Worm (Caenorhabditis elegans): ENCODE measurements around the gene F14F7.7.

F14F7.7 gene

ce11 chrIII:13011927-13012326 lies 18.8 kb upstream of the F14F7.7 start:
- no peak for TF ChIP-seq sptf-1 (tag; optimal IDR thresholded peaks at IDR 0.05)
- TF ChIP-seq unc-120 (tag; optimal IDR thresholded peaks at IDR 0.05; ENCODE audit: poor library complexity, severe bottlenecking): no peak
- no peak for TF ChIP-seq blmp-1 (tag; optimal IDR thresholded peaks at IDR 0.05)
- no peak for TF ChIP-seq mep-1 (tag; optimal IDR thresholded peaks at IDR 0.05)
- TF ChIP-seq unc-62 (GFP tag; optimal IDR thresholded peaks at IDR 0.05): no peak
- TF ChIP-seq ceh-83 (GFP tag; optimal IDR thresholded peaks at IDR 0.05): no peak
- no peak for TF ChIP-seq nhr-28 (tag; optimal IDR thresholded peaks at IDR 0.05)
- no peak for TF ChIP-seq flh-1 (GFP tag; optimal IDR thresholded peaks at IDR 0.05)
- no peak for TF ChIP-seq nhr-237 (tag; optimal IDR thresholded peaks at IDR 0.05)
- no peak for TF ChIP-seq zip-8 (tag; optimal IDR thresholded peaks at IDR 0.05)
- no peak for TF ChIP-seq drap-1 (GFP tag; optimal IDR thresholded peaks at IDR 0.05)
- no peak for TF ChIP-seq nhr-2 (tag; optimal IDR thresholded peaks at IDR 0.05)
- no peak for TF ChIP-seq cnd-1 (tag; optimal IDR thresholded peaks at IDR 0.05)
- TF ChIP-seq ces-1 (GFP tag; optimal IDR thresholded peaks at IDR 0.05): no peak
- no peak for TF ChIP-seq ceh-39 (tag; optimal IDR thresholded peaks at IDR 0.05)
- no peak for TF ChIP-seq nhr-12 (tag; optimal IDR thresholded peaks at IDR 0.05)
- no peak for TF ChIP-seq mab-5 (tag; optimal IDR thresholded peaks at IDR 0.05)

- TF ChIP-seq lin-32 (GFP tag; optimal IDR thresholded peaks at IDR 0.05): no peak
- no peak for TF ChIP-seq ztf-11 (tag; optimal IDR thresholded peaks at IDR 0.05)
- TF ChIP-seq M03D4.4 (tag; optimal IDR thresholded peaks at IDR 0.05): no peak
- TF ChIP-seq drap-1 (GFP tag; optimal IDR thresholded peaks at IDR 0.05): no peak
- no peak for TF ChIP-seq hlh-1 (tag; optimal IDR thresholded peaks at IDR 0.05)
- no peak for TF ChIP-seq pha-4 (tag; optimal IDR thresholded peaks at IDR 0.05)
- no peak for TF ChIP-seq nhr-237 (tag; optimal IDR thresholded peaks at IDR 0.05)
- TF ChIP-seq cnd-1 (tag; optimal IDR thresholded peaks at IDR 0.05): no peak
These were observed 16.8 kb upstream of the F14F7.7 start for ce11 chrIII:13013912-13014311.

ce11 chrIII:13015754-13016317 lies 14.9 kb upstream of the F14F7.7 start:
- TF ChIP-seq ceh-83 (GFP tag; optimal IDR thresholded peaks at IDR 0.05) (no peak), mls-2 (tag; optimal IDR thresholded peaks at IDR 0.05) (no peak), hlh-1 (tag; optimal IDR thresholded peaks at IDR 0.05) (no peak), nhr-12 (tag; optimal IDR thresholded peaks at IDR 0.05) (no peak)

- TF ChIP-seq ces-1 (GFP tag; optimal IDR thresholded peaks at IDR 0.05): no peak
- no peak for TF ChIP-seq nhr-2 (tag; optimal IDR thresholded peaks at IDR 0.05)
- no peak for TF ChIP-seq drap-1 (GFP tag; optimal IDR thresholded peaks at IDR 0.05)
- no peak for TF ChIP-seq unc-120 (tag; optimal IDR thresholded peaks at IDR 0.05; ENCODE audit: poor library complexity, severe bottlenecking)
- no peak for TF ChIP-seq ham-2 (GFP tag; optimal IDR thresholded peaks at IDR 0.05)
- TF ChIP-seq pha-4 (tag; optimal IDR thresholded peaks at IDR 0.05): no peak
- TF ChIP-seq lsy-2 (tag; optimal IDR thresholded peaks at IDR 0.05): no peak
- no peak for TF ChIP-seq tbx-8 (GFP tag; optimal IDR thresholded peaks at IDR 0.05)
- no peak for TF ChIP-seq hlh-1 (tag; optimal IDR thresholded peaks at IDR 0.05)
- TF ChIP-seq nhr-76 (tag; optimal IDR thresholded peaks at IDR 0.05): no peak
- TF ChIP-seq unc-62 (GFP tag; optimal IDR thresholded peaks at IDR 0.05): no peak
- no peak for TF ChIP-seq cnd-1 (tag; optimal IDR thresholded peaks at IDR 0.05)
- TF ChIP-seq ztf-11 (tag; optimal IDR thresholded peaks at IDR 0.05): no peak
- TF ChIP-seq elt-1 (tag; optimal IDR thresholded peaks at IDR 0.05; ENCODE audit: borderline replicate concordance, insufficient read depth): no peak
- TF ChIP-seq flh-1 (GFP tag; optimal IDR thresholded peaks at IDR 0.05): no peak
These were observed 12.1 kb upstream of the F14F7.7 start, which contains the start of gene col-98 for ce11 chrIII:13018619-13019018. Gene col-98 (plus strand): TSS chrIII:13019008.

ce11 chrIII:13019547-13020098 lies 11.1 kb upstream of the F14F7.7 start:
- TF ChIP-seq ztf-11 (tag; optimal IDR thresholded peaks at IDR 0.05): no peak
- TF ChIP-seq sptf-1 (tag; optimal IDR thresholded peaks at IDR 0.05): no peak
- no peak for TF ChIP-seq mep-1 (tag; optimal IDR thresholded peaks at IDR 0.05)
- no peak for TF ChIP-seq M03D4.4 (tag; optimal IDR thresholded peaks at IDR 0.05)
- no peak for TF ChIP-seq lin-13 (tag; optimal IDR thresholded peaks at IDR 0.05)
- no peak for TF ChIP-seq ham-2 (GFP tag; optimal IDR thresholded peaks at IDR 0.05)
- no peak for TF ChIP-seq unc-39 (tag; optimal IDR thresholded peaks at IDR 0.05)
- TF ChIP-seq ceh-43 (GFP tag; optimal IDR thresholded peaks at IDR 0.05): no peak
- TF ChIP-seq pha-4 (tag; optimal IDR thresholded peaks at IDR 0.05): no peak
- no peak for TF ChIP-seq cnd-1 (tag; optimal IDR thresholded peaks at IDR 0.05)
- no peak for TF ChIP-seq tbx-8 (GFP tag; optimal IDR thresholded peaks at IDR 0.05)
- no peak for TF ChIP-seq lsy-2 (tag; optimal IDR thresholded peaks at IDR 0.05)
- TF ChIP-seq nhr-237 (tag; optimal IDR thresholded peaks at IDR 0.05): no peak
- TF ChIP-seq hlh-1 (tag; optimal IDR thresholded peaks at IDR 0.05): no peak
- no peak for TF ChIP-seq ceh-83 (GFP tag; optimal IDR thresholded peaks at IDR 0.05)
- TF ChIP-seq flh-1 (GFP tag; optimal IDR thresholded peaks at IDR 0.05): no peak
- no peak for TF ChIP-seq nhr-76 (tag; optimal IDR thresholded peaks at IDR 0.05)
- TF ChIP-seq drap-1 (GFP tag; optimal IDR thresholded peaks at IDR 0.05): no peak

Data from whole organism, mixed stage, embryonic.